Worm (Caenorhabditis elegans) whole organism, L4 larva: ENCODE measurements around the gene E02H4.2.
A peak's percentile ranks its signal among the peaks of the same experiment; 100 is the strongest.

Experiments
- F10B5.3 ChIP-seq: sonication (generic microtip); optimal IDR thresholded peaks from 2 replicates; lab custom pipeline; 2016; ENCODE audit warnings: mild to moderate bottlenecking, missing genetic modification characterization, missing compliant biosample characterization
- R02D3.7 ChIP-seq: fragments of 150-350 bp; sonication (generic microtip); optimal IDR thresholded peaks from 3 replicates; lab custom pipeline; 2014; ENCODE audit warnings: missing biosample characterization, missing genetic modification characterization
- T20F7.1 ChIP-seq: fragments of 200-800 bp; sonication (Bioruptor generic); optimal IDR thresholded peaks from 2 replicates; lab custom pipeline; 2018; ENCODE audit warnings: mild to moderate bottlenecking, missing genetic modification characterization, missing compliant biosample characterization
- Y48G9A.11 ChIP-seq: fragments of 200-800 bp; sonication (Bioruptor generic); IDR thresholded peaks from 2 replicates; pipeline ENCODE4 v1.3.6; 2022; ENCODE audit warnings: missing genetic modification reagents, missing genetic modification characterization, missing compliant biosample characterization
- ZK546.5 ChIP-seq, 2 experiments: sonication (generic microtip); optimal IDR thresholded peaks; 2 replicates each; lab custom pipeline; 2017; ENCODE audit warnings: missing biosample characterization in 2 of 2, missing genetic modification characterization in 2 of 2
- aha-1 ChIP-seq: fragments of 150-350 bp; peaks from one replicate; lab custom pipeline; 2014; ENCODE audit warnings: missing biosample characterization, missing genetic modification characterization
- ama-1 ChIP-seq: fragments of 150-350 bp; optimal IDR thresholded peaks from 2 replicates; lab custom pipeline; 2014; ENCODE audit warnings: inconsistent platforms, mixed read lengths
- attf-4 ChIP-seq: sonication (generic microtip); optimal IDR thresholded peaks from 3 replicates; lab custom pipeline; 2017; ENCODE audit warnings: missing biosample characterization, missing genetic modification characterization
- ces-1 ChIP-seq: fragments of 150-350 bp; sonication (generic microtip); optimal IDR thresholded peaks from 4 replicates; lab custom pipeline; 2014; ENCODE audit warnings: missing biosample characterization, missing genetic modification reagents, missing genetic modification characterization
- daf-16 ChIP-seq, 3 experiments: sonication (generic microtip); optimal IDR thresholded peaks; 2 replicates each; lab custom pipeline; 2016 to 2017; ENCODE audit warnings: missing genetic modification characterization in 3 of 3, missing genetic modification reagents in 3 of 3, mild to moderate bottlenecking in 2 of 3, missing compliant biosample characterization in 2 of 3, missing biosample characterization in 1 of 3, moderate library complexity in 1 of 3
- dmd-6 ChIP-seq: fragments of 200-800 bp; sonication (Bioruptor generic); IDR thresholded peaks from 2 replicates; pipeline ENCODE4 v1.3.6; 2022; ENCODE audit warnings: missing genetic modification reagents, missing genetic modification characterization, missing compliant biosample characterization
- dmd-8 ChIP-seq: fragments of 200-800 bp; sonication (Bioruptor generic); IDR thresholded peaks from 2 replicates; pipeline ENCODE4 v1.3.6; 2022; ENCODE audit warnings: missing genetic modification characterization, missing compliant biosample characterization
- gei-8 ChIP-seq: fragments of 200-800 bp; sonication (Bioruptor generic); optimal IDR thresholded peaks from 2 replicates; lab custom pipeline; 2018; ENCODE audit warnings: mild to moderate bottlenecking, missing genetic modification characterization, missing compliant biosample characterization
- hlh-11 ChIP-seq: fragments of 200-800 bp; sonication (Bioruptor generic); optimal IDR thresholded peaks from 2 replicates; lab custom pipeline; 2018; ENCODE audit warnings: mild to moderate bottlenecking, missing genetic modification characterization, missing compliant biosample characterization
- lin-1 ChIP-seq: fragments of 200-800 bp; sonication (Bioruptor generic); IDR thresholded peaks from 2 replicates; pipeline ENCODE4 v1.3.6; 2022; ENCODE audit warnings: missing genetic modification reagents, missing genetic modification characterization, missing compliant biosample characterization
- madf-5 ChIP-seq, 2 experiments: fragments of 200-800 bp; sonication (Bioruptor generic); IDR thresholded peaks; 2 replicates each; pipeline ENCODE4 v1.3.6; 2022; ENCODE audit warnings: missing compliant biosample characterization in 2 of 2, missing genetic modification characterization in 2 of 2
- madf-9 ChIP-seq: fragments of 200-800 bp; sonication (Bioruptor generic); conservative IDR thresholded peaks from 2 replicates; pipeline ENCODE4 v1.3.6; 2022; ENCODE audit warnings: missing genetic modification reagents, missing genetic modification characterization, missing compliant biosample characterization
- mdt-29 ChIP-seq: fragments of 200-800 bp; sonication (Bioruptor generic); IDR thresholded peaks from 2 replicates; pipeline ENCODE4 v1.3.6; 2022; ENCODE audit warnings: missing genetic modification reagents, missing genetic modification characterization, missing compliant biosample characterization
- mes-2 ChIP-seq: sonication (generic microtip); optimal IDR thresholded peaks from 2 replicates; lab custom pipeline; 2016; ENCODE audit warnings: missing genotype, mild to moderate bottlenecking, missing genetic modification characterization, missing compliant biosample characterization; ENCODE audit not compliant: poor library complexity, severe bottlenecking
- nhr-237 ChIP-seq: sonication (generic microtip); optimal IDR thresholded peaks from 2 replicates; lab custom pipeline; 2017; ENCODE audit warnings: missing biosample characterization, missing genetic modification characterization
- nhr-25 ChIP-seq: sonication (generic microtip); optimal IDR thresholded peaks from 2 replicates; lab custom pipeline; 2017; ENCODE audit warnings: missing genetic modification characterization, mild to moderate bottlenecking, missing compliant biosample characterization, antibody characterized with exemption, moderate library complexity, borderline replicate concordance; ENCODE audit not compliant: insufficient read depth
- nhr-28 ChIP-seq: fragments of 150-350 bp; optimal IDR thresholded peaks from 2 replicates; lab custom pipeline; 2014; ENCODE audit warnings: missing biosample characterization, missing genetic modification characterization
- nhr-6 ChIP-seq: fragments of 150-350 bp; optimal IDR thresholded peaks from 2 replicates; lab custom pipeline; 2014; ENCODE audit warnings: missing biosample characterization, missing genetic modification characterization
- pha-4 ChIP-seq, 2 experiments: fragments of 150-350 bp in 1 of 2; fragments of 200-800 bp in 1 of 2; sonication (Bioruptor generic) in 1 of 2; IDR thresholded peaks in 1 of 2; optimal IDR thresholded peaks in 1 of 2; 2 replicates each; pipeline versions ENCODE4 v1.3.6 to Lab custom; 2014 to 2022; ENCODE audit warnings: missing genetic modification characterization in 2 of 2, missing genetic modification reagents in 2 of 2, missing biosample characterization in 1 of 2, missing compliant biosample characterization in 1 of 2
- sdz-12 ChIP-seq: fragments of 200-800 bp; sonication (Bioruptor generic); optimal IDR thresholded peaks from 2 replicates; lab custom pipeline; 2018; ENCODE audit warnings: mild to moderate bottlenecking, missing genetic modification characterization, missing compliant biosample characterization
- snpc-1.2 ChIP-seq: fragments of 200-800 bp; sonication (Bioruptor generic); IDR thresholded peaks from 2 replicates; pipeline ENCODE4 v1.3.6; 2022; ENCODE audit warnings: missing genetic modification reagents, missing genetic modification characterization, missing compliant biosample characterization
- snpc-4 ChIP-seq: fragments of 150-350 bp; optimal IDR thresholded peaks from 2 replicates; lab custom pipeline; 2014; ENCODE audit warnings: missing biosample characterization, missing genetic modification characterization
- spr-1 ChIP-seq: sonication (generic microtip); optimal IDR thresholded peaks from 2 replicates; lab custom pipeline; 2016; ENCODE audit warnings: mild to moderate bottlenecking, missing genetic modification characterization, missing compliant biosample characterization
- unc-39 ChIP-seq: sonication (generic microtip); optimal IDR thresholded peaks from 2 replicates; lab custom pipeline; 2017; ENCODE audit warnings: missing biosample characterization, missing genetic modification characterization
- vab-7 ChIP-seq: fragments of 200-800 bp; sonication (Bioruptor generic); IDR thresholded peaks from 2 replicates; pipeline ENCODE4 v1.3.6; 2022; ENCODE audit warnings: missing genetic modification reagents, missing genetic modification characterization, missing compliant biosample characterization
- zag-1 ChIP-seq: fragments of 150-350 bp; optimal IDR thresholded peaks from 2 replicates; lab custom pipeline; 2014; ENCODE audit warnings: missing biosample characterization, missing genetic modification characterization

Gene E02H4.2

DNA sequence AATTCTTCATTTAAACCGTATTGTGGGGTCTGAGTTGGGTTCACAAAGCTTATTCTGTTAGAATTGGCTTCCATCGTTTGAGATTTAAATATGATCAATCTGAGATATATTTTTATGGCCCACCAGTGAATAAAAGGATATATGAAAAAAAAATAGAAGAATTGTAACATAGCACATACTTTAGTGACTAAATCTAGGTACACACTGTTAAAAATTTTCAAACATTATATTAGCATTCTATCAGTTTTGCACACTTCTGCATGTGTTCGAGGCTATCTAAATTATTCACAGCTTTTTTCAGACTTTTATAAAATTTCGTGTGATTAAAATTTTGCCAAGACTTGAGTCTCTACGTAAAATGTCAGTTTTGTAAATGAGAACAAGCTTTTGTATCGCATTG, at the start of gene E02H4.2:
Gene E02H4.2 (minus strand): TSS at position 101 of the 400 bp plus-strand sequence.
- TF ChIP-seq madf-9 (GFP tag; lab: Robert Waterston, UW) = no peak
- TF ChIP-seq ZK546.5 (tag; optimal IDR thresholded peaks at IDR 0.05; lab: Kevin White, UChicago) = no peak
- no peak for TF ChIP-seq nhr-237 (tag; lab: Kevin White, UChicago)
- no peak for TF ChIP-seq ces-1 (GFP tag; lab: Kevin White, UChicago)
- TF ChIP-seq attf-4 (tag; lab: Kevin White, UChicago) = no peak
- TF ChIP-seq T20F7.1 (GFP tag; lab: Kevin White, UChicago) = no peak
- no peak for TF ChIP-seq spr-1
- no peak for TF ChIP-seq daf-16 (GFP tag; optimal IDR thresholded peaks at IDR 0.05; lab: Kevin White, UChicago)
- no peak for TF ChIP-seq daf-16 (tag; optimal IDR thresholded peaks at IDR 0.05; lab: Kevin White, UChicago)
- TF ChIP-seq pha-4 (GFP tag; IDR thresholded peaks at IDR 0.05; lab: Robert Waterston, UW) = no peak
- TF ChIP-seq pha-4 (tag; optimal IDR thresholded peaks at IDR 0.05; lab: Kevin White, UChicago) = no peak

DNA sequence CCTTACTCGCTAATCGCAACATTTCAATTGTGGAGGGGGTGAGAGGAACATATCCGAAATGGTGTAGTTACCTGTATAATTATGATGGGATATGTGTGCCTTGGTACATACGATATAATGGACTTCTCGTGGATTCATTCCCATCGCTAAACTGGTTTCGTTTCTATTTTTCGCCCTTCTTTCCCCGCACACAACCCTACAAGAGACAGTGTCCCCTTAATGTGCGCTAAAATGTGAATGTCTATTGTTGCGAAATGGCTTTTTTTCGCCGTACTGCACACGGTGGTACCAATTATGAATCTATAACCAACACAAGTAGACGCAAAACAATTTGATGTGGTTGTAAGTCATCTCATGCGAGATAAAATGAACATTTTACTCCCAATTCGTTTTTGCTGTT, 47.9 kb upstream of the E02H4.2 start:
- TF ChIP-seq mdt-29 (GFP tag; lab: Robert Waterston, UW) (no peak), F10B5.3 (no peak), hlh-11 (tag; lab: Kevin White, UChicago) (no peak)
- TF ChIP-seq, all 104 proteins: peak for 0

DNA sequence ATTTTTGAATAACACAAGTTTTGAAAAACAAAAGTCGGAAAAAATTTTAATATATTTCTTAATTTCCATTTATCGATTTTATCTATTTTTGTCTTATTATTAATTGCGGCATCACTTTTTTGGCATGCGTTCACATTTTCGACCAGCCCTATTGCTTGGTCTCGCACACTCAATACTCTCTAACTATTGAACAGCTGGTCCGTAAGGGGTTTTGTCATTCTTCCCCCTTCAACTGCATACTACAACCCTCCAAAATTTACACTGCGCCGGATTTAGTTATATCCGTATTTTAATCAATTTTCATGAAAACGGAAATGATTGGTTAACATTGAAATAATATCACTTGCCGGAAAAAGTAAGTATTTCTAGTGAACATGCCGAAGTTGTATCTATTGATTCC, 46.0 kb upstream of the E02H4.2 start, which contains the start of gene C11H1.7:
Gene C11H1.7 (plus strand): TSS at position 12 of the 400 bp plus-strand sequence.
- TF ChIP-seq aha-1 (tag; lab: Kevin White, UChicago) (peak; percentile 60), gei-8 (GFP tag; lab: Kevin White, UChicago) (no peak), Y48G9A.11 (no peak), ama-1 (lab: Kevin White, UChicago) (no peak), ZK546.5 (tag; optimal IDR thresholded peaks at IDR 0.05; lab: Kevin White, UChicago) (no peak), snpc-1.2 (GFP tag; lab: Robert Waterston, UW) (no peak), R02D3.7 (tag; lab: Kevin White, UChicago) (no peak), madf-5 (GFP tag; IDR thresholded peaks at IDR 0.05; lab: Robert Waterston, UW) (no peak)

DNA sequence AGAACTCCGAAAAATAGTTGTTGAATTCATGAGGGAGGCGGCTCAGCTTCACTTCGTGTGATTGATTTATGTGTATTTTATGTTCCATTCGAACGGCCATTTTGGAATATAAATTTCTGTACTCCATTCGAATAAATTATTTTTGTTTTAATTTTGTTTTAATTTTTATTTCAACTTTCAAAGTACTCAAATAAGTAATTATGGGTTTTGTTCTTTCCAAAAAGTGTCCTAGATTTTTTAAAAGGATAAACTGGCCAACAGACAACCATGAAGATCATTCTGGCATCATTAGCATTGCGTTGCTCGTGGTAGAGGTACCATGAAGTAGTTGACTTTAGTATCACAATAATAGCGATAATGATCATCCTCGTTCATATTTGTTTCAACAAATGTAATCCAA, 45.2 kb upstream of the E02H4.2 start:
- TF ChIP-seq ama-1 (lab: Kevin White, UChicago) = no peak
- no peak for TF ChIP-seq vab-7 (GFP tag; lab: Robert Waterston, UW)
- TF ChIP-seq lin-1 (GFP tag; lab: Robert Waterston, UW) = no peak
- TF ChIP-seq sdz-12 (GFP tag; lab: Kevin White, UChicago) = no peak
- TF ChIP-seq aha-1 (tag; lab: Kevin White, UChicago) = peak; percentile 93
- no peak for TF ChIP-seq R02D3.7 (tag; lab: Kevin White, UChicago)

DNA sequence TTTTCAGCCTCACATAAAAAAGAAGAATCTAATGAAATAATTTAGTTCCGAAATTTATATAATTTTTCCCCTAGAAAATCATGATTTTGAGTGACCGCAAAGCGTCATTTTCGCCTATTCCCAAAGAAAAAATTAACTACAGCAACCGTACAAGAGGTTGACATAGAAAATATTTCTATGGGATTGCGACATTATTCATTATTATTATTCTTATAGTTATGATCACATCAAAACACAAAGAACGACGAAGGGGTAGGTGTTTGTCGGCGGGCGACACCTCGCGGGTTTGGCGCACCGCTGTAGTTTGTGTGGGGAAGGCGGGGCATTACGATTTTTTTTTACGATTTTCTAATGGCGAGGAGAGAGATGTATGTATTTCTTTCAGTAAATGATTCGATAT, 42.9 kb upstream of the E02H4.2 start:
- TF ChIP-seq snpc-4 (peak; percentile 59), snpc-1.2 (GFP tag; lab: Robert Waterston, UW) (peak; percentile 75), nhr-25 (no peak), aha-1 (tag; lab: Kevin White, UChicago) (peak; percentile 77), unc-39 (tag; lab: Kevin White, UChicago) (no peak), zag-1 (no peak), dmd-6 (no peak), nhr-6 (tag; lab: Kevin White, UChicago) (no peak), mes-2 (peak; percentile 13)

DNA sequence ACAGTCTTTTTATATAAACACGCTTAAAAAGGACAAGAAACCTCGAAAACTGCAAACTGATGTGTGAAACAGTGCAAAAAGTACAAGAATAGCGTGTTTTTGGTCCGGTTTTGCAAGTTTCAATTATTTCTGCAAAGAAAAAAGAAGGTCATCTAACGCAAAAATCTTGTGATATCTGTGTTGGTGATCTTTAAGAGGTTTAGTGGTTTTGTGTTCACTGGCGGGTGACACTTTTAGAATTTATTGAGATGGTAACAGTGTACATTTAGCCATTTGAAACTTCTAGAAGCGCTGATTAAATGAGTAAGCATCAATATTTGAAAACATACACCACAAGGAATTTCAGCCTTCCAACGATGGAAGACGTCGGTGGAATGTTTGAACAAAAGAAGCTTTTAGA, 41.4 kb upstream of the E02H4.2 start:
- TF ChIP-seq nhr-28 = peak; percentile 28
- TF ChIP-seq dmd-8 = no peak
